Worm (Caenorhabditis elegans) whole organism, L3 larva: ENCODE results near the gene nhr-247.

Experiments used
- R02D3.7 ChIP-seq: fragments of 150-350 bp; optimal IDR thresholded peaks from 2 replicates; lab custom pipeline; 2014; ENCODE audit warnings: missing biosample characterization, missing genetic modification characterization
- ZK546.5 ChIP-seq: sonication (generic microtip); optimal IDR thresholded peaks from 2 replicates; lab custom pipeline; 2017; ENCODE audit warnings: missing biosample characterization, missing genetic modification characterization
- ama-1 ChIP-seq: fragments of 150-350 bp; optimal IDR thresholded peaks from 2 replicates; lab custom pipeline; 2018
- ceh-16 ChIP-seq: sonication (generic microtip); optimal IDR thresholded peaks from 2 replicates; lab custom pipeline; 2017; ENCODE audit warnings: missing biosample characterization, missing genetic modification characterization
- ceh-28 ChIP-seq: fragments of 150-350 bp; optimal IDR thresholded peaks from 2 replicates; lab custom pipeline; 2014; ENCODE audit warnings: missing biosample characterization, missing genetic modification reagents, missing genetic modification characterization
- ceh-82 ChIP-seq: fragments of 150-350 bp; optimal IDR thresholded peaks from 2 replicates; lab custom pipeline; 2014; ENCODE audit warnings: missing biosample characterization, missing genetic modification characterization
- ceh-9 ChIP-seq: sonication (generic microtip); optimal IDR thresholded peaks from 2 replicates; lab custom pipeline; 2018; ENCODE audit warnings: missing biosample characterization, missing genetic modification characterization
- egl-5 ChIP-seq: fragments of 150-350 bp; optimal IDR thresholded peaks from 2 replicates; lab custom pipeline; 2017; ENCODE audit warnings: missing biosample characterization, missing genetic modification reagents, missing genetic modification characterization, inconsistent platforms
- elt-1 ChIP-seq: fragments of 150-350 bp; optimal IDR thresholded peaks from 2 replicates; lab custom pipeline; 2014; ENCODE audit warnings: missing biosample characterization, missing genetic modification characterization
- elt-2 ChIP-seq: sonication (generic microtip); optimal IDR thresholded peaks from 2 replicates; lab custom pipeline; 2016; ENCODE audit warnings: missing genetic modification reagents, mild to moderate bottlenecking, missing genetic modification characterization, missing compliant biosample characterization
- fkh-10 ChIP-seq: sonication (generic microtip); optimal IDR thresholded peaks from 2 replicates; lab custom pipeline; 2017; ENCODE audit warnings: missing biosample characterization, missing genetic modification reagents, missing genetic modification characterization
- fos-1 ChIP-seq: fragments of 150-350 bp; optimal IDR thresholded peaks from 2 replicates; lab custom pipeline; 2014; ENCODE audit warnings: missing biosample characterization, missing genetic modification characterization
- hmg-11 ChIP-seq: sonication (generic microtip); optimal IDR thresholded peaks from 2 replicates; lab custom pipeline; 2016; ENCODE audit warnings: missing genetic modification characterization, missing compliant biosample characterization
- jun-1 ChIP-seq: fragments of 150-350 bp; optimal IDR thresholded peaks from 2 replicates; lab custom pipeline; 2014; ENCODE audit warnings: missing biosample characterization, missing genetic modification reagents, missing genetic modification characterization
- lin-39 ChIP-seq: fragments of 150-350 bp; optimal IDR thresholded peaks from 2 replicates; lab custom pipeline; 2018; ENCODE audit warnings: missing biosample characterization, missing genetic modification reagents, missing genetic modification characterization
- lsy-12 ChIP-seq: sonication (generic microtip); optimal IDR thresholded peaks from 2 replicates; lab custom pipeline; 2016; ENCODE audit warnings: mild to moderate bottlenecking, missing genetic modification characterization, missing compliant biosample characterization
- mdl-1 ChIP-seq: fragments of 150-350 bp; optimal IDR thresholded peaks from 2 replicates; lab custom pipeline; 2014; ENCODE audit warnings: missing biosample characterization, missing genetic modification characterization
- mml-1 ChIP-seq: fragments of 150-350 bp; sonication (generic microtip); optimal IDR thresholded peaks from 3 replicates; lab custom pipeline; 2014; ENCODE audit warnings: missing biosample characterization, missing genetic modification characterization
- nhr-12 ChIP-seq: fragments of 150-350 bp; optimal IDR thresholded peaks from 2 replicates; lab custom pipeline; 2014; ENCODE audit warnings: missing biosample characterization, missing genetic modification characterization
- nhr-237 ChIP-seq: fragments of 150-350 bp; optimal IDR thresholded peaks from 2 replicates; lab custom pipeline; 2014; ENCODE audit warnings: missing biosample characterization, missing genetic modification characterization
- nhr-25 ChIP-seq: sonication (generic microtip); optimal IDR thresholded peaks from 2 replicates; lab custom pipeline; 2017; ENCODE audit warnings: missing biosample characterization, missing genetic modification characterization
- nhr-28 ChIP-seq: fragments of 150-350 bp; optimal IDR thresholded peaks from 2 replicates; lab custom pipeline; 2014; ENCODE audit warnings: missing biosample characterization, missing genetic modification characterization
- nhr-43 ChIP-seq: sonication (generic microtip); optimal IDR thresholded peaks from 2 replicates; lab custom pipeline; 2016; ENCODE audit warnings: mild to moderate bottlenecking, missing genetic modification characterization, missing compliant biosample characterization; ENCODE audit not compliant: poor library complexity, severe bottlenecking
- nhr-67 ChIP-seq: fragments of 150-350 bp; optimal IDR thresholded peaks from 2 replicates; lab custom pipeline; 2014; ENCODE audit warnings: missing biosample characterization, missing genetic modification characterization
- nhr-76 ChIP-seq: fragments of 150-350 bp; sonication (generic microtip); optimal IDR thresholded peaks from 5 replicates; lab custom pipeline; 2014; ENCODE audit warnings: missing biosample characterization, missing genetic modification characterization
- pha-4 ChIP-seq: fragments of 150-350 bp; optimal IDR thresholded peaks from 2 replicates; lab custom pipeline; 2014; ENCODE audit warnings: missing biosample characterization, missing genetic modification reagents, missing genetic modification characterization
- pqm-1 ChIP-seq: fragments of 150-350 bp; optimal IDR thresholded peaks from 2 replicates; lab custom pipeline; 2017; ENCODE audit warnings: missing biosample characterization, missing genetic modification characterization, inconsistent platforms
- skn-1 ChIP-seq: fragments of 150-350 bp; optimal IDR thresholded peaks from 2 replicates; lab custom pipeline; 2014; ENCODE audit warnings: missing biosample characterization, missing genetic modification characterization
- snpc-4 ChIP-seq: fragments of 150-350 bp; optimal IDR thresholded peaks from 2 replicates; lab custom pipeline; 2014; ENCODE audit warnings: missing biosample characterization, missing genetic modification characterization
- tbx-2 ChIP-seq: sonication (generic microtip); optimal IDR thresholded peaks from 2 replicates; lab custom pipeline; 2016; ENCODE audit warnings: mild to moderate bottlenecking, missing genetic modification characterization, missing compliant biosample characterization
- unc-39 ChIP-seq: sonication (generic microtip); optimal IDR thresholded peaks from 4 replicates; lab custom pipeline; 2017; ENCODE audit warnings: missing biosample characterization, missing genetic modification characterization
- unc-62 ChIP-seq: fragments of 150-350 bp; sonication (generic microtip); optimal IDR thresholded peaks from 4 replicates; lab custom pipeline; 2014; ENCODE audit warnings: missing biosample characterization, missing genetic modification reagents, missing genetic modification characterization
- zag-1 ChIP-seq: fragments of 150-350 bp; optimal IDR thresholded peaks from 2 replicates; lab custom pipeline; 2014; ENCODE audit warnings: missing biosample characterization, missing genetic modification characterization

nhr-247 gene

ce11 chrV:15298597-15298996 lies 24.2 kb upstream of the nhr-247 start, which contains the start of gene cpr-3:
cpr-3 (minus strand) TSS chrV:15298700.
- TF ChIP-seq jun-1 (tag; lab: Kevin White, UChicago) (peak; percentile 94), pha-4 (peak; percentile 65), unc-62 (GFP tag; lab: Kevin White, UChicago) (no peak), ama-1 (lab: Kevin White, UChicago) (no peak), fos-1 (peak; percentile 52), skn-1 (tag; lab: Kevin White, UChicago) (peak; percentile 81), unc-39 (tag; lab: Kevin White, UChicago) (no peak), elt-2 (tag; lab: Kevin White, UChicago) (peak; percentile 99), mml-1 (tag; lab: Kevin White, UChicago) (no peak), egl-5 (no peak), nhr-76 (no peak), pqm-1 (tag; lab: Kevin White, UChicago) (peak; percentile 99)

DNA sequence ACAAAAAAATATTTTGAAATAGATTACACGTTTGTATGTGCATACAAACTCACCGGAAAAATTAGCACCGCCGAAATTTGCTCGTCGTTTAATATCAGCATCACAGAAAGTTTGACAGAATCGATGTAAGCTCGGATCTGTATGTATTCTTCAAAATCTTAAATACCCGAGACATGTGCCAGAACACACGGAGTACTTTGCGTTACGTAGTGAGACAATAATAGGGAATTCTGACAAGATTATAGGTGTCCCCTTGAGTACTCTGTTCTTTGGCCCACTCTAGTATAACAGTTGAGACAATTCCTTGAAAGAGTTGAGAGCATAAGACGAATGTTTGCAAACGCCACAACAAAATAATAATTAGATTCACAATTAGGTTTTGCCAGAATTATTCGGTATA lies 19.2 kb upstream of the nhr-247 start, which contains the start of gene srx-48:
Gene srx-48, minus strand, starts transcription at position 101 of the 400 bp plus-strand sequence.
- TF ChIP-seq jun-1 (tag; lab: Kevin White, UChicago) (no peak), fos-1 (no peak), fkh-10 (GFP tag; lab: Kevin White, UChicago) (no peak), mml-1 (tag; lab: Kevin White, UChicago) (no peak)

ce11 chrV:15305502-15305901 lies 17.3 kb upstream of the nhr-247 start, which contains the start of gene T26H8.5:
T26H8.5 (minus strand) TSS chrV:15305602.
- TF ChIP-seq fkh-10 (GFP tag; lab: Kevin White, UChicago) = no peak
- no peak for TF ChIP-seq pha-4
- TF ChIP-seq lsy-12 = no peak
- TF ChIP-seq snpc-4 (tag; lab: Kevin White, UChicago) = no peak
- TF ChIP-seq nhr-12 (tag; lab: Kevin White, UChicago) = no peak
- no peak for TF ChIP-seq ZK546.5 (tag; lab: Kevin White, UChicago)
- no peak for TF ChIP-seq ceh-16 (tag; lab: Kevin White, UChicago)
- no peak for TF ChIP-seq R02D3.7 (tag; lab: Kevin White, UChicago)
- no peak for TF ChIP-seq lin-39
- TF ChIP-seq nhr-25 (tag; lab: Kevin White, UChicago) = no peak
- no peak for TF ChIP-seq unc-39 (tag; lab: Kevin White, UChicago)
- TF ChIP-seq mdl-1 = no peak
- TF ChIP-seq nhr-237 = no peak
- TF ChIP-seq zag-1 (tag; lab: Kevin White, UChicago) = no peak
- no peak for TF ChIP-seq nhr-43 (tag; lab: Kevin White, UChicago)
- TF ChIP-seq hmg-11 (tag; lab: Kevin White, UChicago) = no peak

- TF ChIP-seq zag-1 (tag; lab: Kevin White, UChicago) = no peak
These were observed 16.0 kb upstream of the nhr-247 start, which contains the start of gene T26H8.4 for ce11 chrV:15306745-15307144. T26H8.4 (minus strand) TSS chrV:15306845.

- no peak for TF ChIP-seq nhr-28 (tag; lab: Kevin White, UChicago)
- no peak for TF ChIP-seq unc-62 (GFP tag; lab: Kevin White, UChicago)
- TF ChIP-seq ceh-9 (tag; lab: Kevin White, UChicago) = no peak
- TF ChIP-seq pqm-1 (tag; lab: Kevin White, UChicago) = no peak
- no peak for TF ChIP-seq nhr-25 (tag; lab: Kevin White, UChicago)
- no peak for TF ChIP-seq unc-39 (tag; lab: Kevin White, UChicago)
- no peak for TF ChIP-seq nhr-12 (tag; lab: Kevin White, UChicago)
- no peak for TF ChIP-seq nhr-67
- TF ChIP-seq zag-1 (tag; lab: Kevin White, UChicago) = no peak
- no peak for TF ChIP-seq mml-1 (tag; lab: Kevin White, UChicago)
- no peak for TF ChIP-seq ceh-28 (tag; lab: Kevin White, UChicago)
- no peak for TF ChIP-seq hmg-11 (tag; lab: Kevin White, UChicago)
- no peak for TF ChIP-seq tbx-2 (tag; lab: Kevin White, UChicago)
- TF ChIP-seq, all 47 proteins: peak for 0
These were observed 13.8 kb upstream of the nhr-247 start, which contains the start of gene srz-10 for ce11 chrV:15309011-15309410. srz-10 (minus strand) TSS chrV:15309098.

- no peak for TF ChIP-seq nhr-43 (tag; lab: Kevin White, UChicago)
- TF ChIP-seq elt-1 (tag; lab: Kevin White, UChicago) = no peak
- no peak for TF ChIP-seq nhr-28 (tag; lab: Kevin White, UChicago)
- TF ChIP-seq nhr-76 = no peak
- no peak for TF ChIP-seq egl-5
- TF ChIP-seq ceh-82 (tag; lab: Kevin White, UChicago) = no peak
These were observed 12.0 kb upstream of the nhr-247 start, which contains the start of gene irld-62 for ce11 chrV:15310780-15311179. irld-62 (plus strand) TSS chrV:15311080.
